Worm (Caenorhabditis elegans): ENCODE data around the gene rad-50.

rad-50 gene

ce11 chrV:12241126-12241525, 4.3 kb upstream of the rad-50 start, which contains the start of gene ttr-22:
ttr-22 (plus strand) TSS chrV:12241426.
- no peak for TF ChIP-seq elt-1 (tag; optimal IDR thresholded peaks at IDR 0.05; ENCODE audit: borderline replicate concordance, insufficient read depth)
- no peak for TF ChIP-seq flh-1 (GFP tag; optimal IDR thresholded peaks at IDR 0.05)
- no peak for TF ChIP-seq ham-2 (GFP tag; optimal IDR thresholded peaks at IDR 0.05)
- no peak for TF ChIP-seq mab-5 (tag; optimal IDR thresholded peaks at IDR 0.05)
- TF ChIP-seq hlh-1 (tag; optimal IDR thresholded peaks at IDR 0.05) = no peak
- no peak for TF ChIP-seq lsy-2 (tag; optimal IDR thresholded peaks at IDR 0.05)
- TF ChIP-seq ceh-39 (tag; optimal IDR thresholded peaks at IDR 0.05) = no peak
- TF ChIP-seq lin-13 (tag; optimal IDR thresholded peaks at IDR 0.05) = no peak
- no peak for TF ChIP-seq snpc-4 (tag; optimal IDR thresholded peaks at IDR 0.05)
- TF ChIP-seq nhr-2 (tag; optimal IDR thresholded peaks at IDR 0.05) = no peak
- TF ChIP-seq ceh-43 (GFP tag; optimal IDR thresholded peaks at IDR 0.05) = no peak
- TF ChIP-seq bed-3 (GFP tag; optimal IDR thresholded peaks at IDR 0.05) = no peak
- TF ChIP-seq tbx-8 (GFP tag; optimal IDR thresholded peaks at IDR 0.05) = no peak
- TF ChIP-seq ztf-11 (tag; optimal IDR thresholded peaks at IDR 0.05) = no peak
- TF ChIP-seq drap-1 (GFP tag; optimal IDR thresholded peaks at IDR 0.05) = no peak
- TF ChIP-seq pha-4 (tag; optimal IDR thresholded peaks at IDR 0.05) = no peak

ce11 chrV:12245777-12246452, 469 bp downstream of the rad-50 start:
- TF ChIP-seq tbx-8 (GFP tag; optimal IDR thresholded peaks at IDR 0.05) (no peak), zip-8 (tag; optimal IDR thresholded peaks at IDR 0.05) (peak; percentile 56)

ce11 chrV:12251041-12251440, 5.6 kb downstream of the rad-50 start, which contains the start of gene T04H1.5:
T04H1.5 (plus strand) TSS chrV:12251341.
- TF ChIP-seq sem-2 (GFP tag; optimal IDR thresholded peaks at IDR 0.05) (no peak), ces-1 (GFP tag; optimal IDR thresholded peaks at IDR 0.05) (no peak), pha-4 (tag; optimal IDR thresholded peaks at IDR 0.05) (no peak), unc-39 (tag; optimal IDR thresholded peaks at IDR 0.05) (no peak), ztf-11 (tag; optimal IDR thresholded peaks at IDR 0.05) (no peak), mep-1 (tag; optimal IDR thresholded peaks at IDR 0.05) (no peak), ham-2 (GFP tag; optimal IDR thresholded peaks at IDR 0.05) (no peak), M03D4.4 (tag; optimal IDR thresholded peaks at IDR 0.05) (no peak)

ce11 chrV:12252272-12252671, 6.8 kb downstream of the rad-50 start, which contains the start of gene lrx-1:
lrx-1 (plus strand) TSS chrV:12252572.
- TF ChIP-seq unc-62 (GFP tag; optimal IDR thresholded peaks at IDR 0.05) (no peak), nhr-2 (tag; optimal IDR thresholded peaks at IDR 0.05) (no peak), ham-2 (GFP tag; optimal IDR thresholded peaks at IDR 0.05) (no peak), mab-5 (tag; optimal IDR thresholded peaks at IDR 0.05) (no peak), ceh-39 (tag; optimal IDR thresholded peaks at IDR 0.05) (no peak)

- no peak for TF ChIP-seq ces-1 (GFP tag; optimal IDR thresholded peaks at IDR 0.05)
- TF ChIP-seq snpc-4 (tag; optimal IDR thresholded peaks at IDR 0.05) = no peak
- no peak for TF ChIP-seq mep-1 (tag; optimal IDR thresholded peaks at IDR 0.05)
- TF ChIP-seq lin-13 (tag; optimal IDR thresholded peaks at IDR 0.05) = no peak
- TF ChIP-seq unc-39 (tag; optimal IDR thresholded peaks at IDR 0.05) = no peak
- no peak for TF ChIP-seq pha-4 (tag; optimal IDR thresholded peaks at IDR 0.05)
- no peak for TF ChIP-seq ceh-43 (GFP tag; optimal IDR thresholded peaks at IDR 0.05)
- TF ChIP-seq ceh-39 (tag; optimal IDR thresholded peaks at IDR 0.05) = no peak
- no peak for TF ChIP-seq sptf-1 (tag; optimal IDR thresholded peaks at IDR 0.05)
- no peak for TF ChIP-seq drap-1 (GFP tag; optimal IDR thresholded peaks at IDR 0.05)
- no peak for TF ChIP-seq zip-8 (tag; optimal IDR thresholded peaks at IDR 0.05)
- TF ChIP-seq blmp-1 (tag; optimal IDR thresholded peaks at IDR 0.05) = no peak
- TF ChIP-seq flh-1 (GFP tag; optimal IDR thresholded peaks at IDR 0.05) = no peak
- no peak for TF ChIP-seq bed-3 (GFP tag; optimal IDR thresholded peaks at IDR 0.05)
These were observed 9.9 kb downstream of the rad-50 start, which contains the start of gene T04H1.12 for ce11 chrV:12255343-12255742. T04H1.12 (plus strand) TSS chrV:12255643.

- TF ChIP-seq nhr-12 (tag; optimal IDR thresholded peaks at IDR 0.05) (no peak), lin-13 (tag; optimal IDR thresholded peaks at IDR 0.05) (no peak), elt-1 (tag; optimal IDR thresholded peaks at IDR 0.05; ENCODE audit: borderline replicate concordance, insufficient read depth) (no peak), elt-3 (tag; optimal IDR thresholded peaks at IDR 0.05) (no peak), ham-2 (GFP tag; optimal IDR thresholded peaks at IDR 0.05) (no peak), hlh-1 (tag; optimal IDR thresholded peaks at IDR 0.05) (no peak), pha-4 (tag; optimal IDR thresholded peaks at IDR 0.05) (no peak), flh-1 (GFP tag; optimal IDR thresholded peaks at IDR 0.05) (no peak), nhr-76 (tag; optimal IDR thresholded peaks at IDR 0.05) (no peak), drap-1 (GFP tag; optimal IDR thresholded peaks at IDR 0.05) (no peak), unc-62 (GFP tag; optimal IDR thresholded peaks at IDR 0.05) (no peak), snpc-4 (tag; optimal IDR thresholded peaks at IDR 0.05) (no peak), cnd-1 (tag; optimal IDR thresholded peaks at IDR 0.05) (no peak), ztf-11 (tag; optimal IDR thresholded peaks at IDR 0.05) (no peak), mab-5 (tag; optimal IDR thresholded peaks at IDR 0.05) (no peak), bed-3 (GFP tag; optimal IDR thresholded peaks at IDR 0.05) (no peak), unc-39 (tag; optimal IDR thresholded peaks at IDR 0.05) (no peak), tbx-8 (GFP tag; optimal IDR thresholded peaks at IDR 0.05) (no peak), sem-2 (GFP tag; optimal IDR thresholded peaks at IDR 0.05) (no peak), nhr-28 (tag; optimal IDR thresholded peaks at IDR 0.05) (no peak)
These were observed 11.0 kb downstream of the rad-50 start, which contains the start of gene ugt-55 for ce11 chrV:12256398-12256797. ugt-55 (plus strand) TSS chrV:12256698.
